Fruit fly (Drosophila melanogaster) whole organism, prepupa: ENCODE measurements around the gene CG14441.

ENCODE experiments used
- Blimp-1 ChIP-seq: fragments of 200-800 bp; sonication (Bioruptor generic); optimal IDR thresholded peaks from 3 replicates; lab custom pipeline; 2017; ENCODE audit warnings: missing biosample characterization, missing genetic modification characterization, mild to moderate bottlenecking, moderate library complexity, missing genetic modification reagents
- CG10631 ChIP-seq: fragments of 200-800 bp; sonication (Bioruptor generic); optimal IDR thresholded peaks from 2 replicates; lab custom pipeline; 2016; ENCODE audit warnings: missing biosample characterization, missing genetic modification characterization
- CG10669 ChIP-seq: fragments of 200-800 bp; sonication (Bioruptor generic); optimal IDR thresholded peaks from 3 replicates; lab custom pipeline; 2018; ENCODE audit warnings: missing biosample characterization, mild to moderate bottlenecking, missing genetic modification characterization, moderate library complexity
- CG11294 ChIP-seq: fragments of 200-800 bp; sonication (Bioruptor generic); IDR thresholded peaks from 2 replicates; pipeline ENCODE4 v1.3.6; 2022; ENCODE audit warnings: missing biosample characterization, missing genetic modification characterization
- CG11902 ChIP-seq: fragments of 200-800 bp; sonication (Bioruptor generic); optimal IDR thresholded peaks from 3 replicates; lab custom pipeline; 2016; ENCODE audit warnings: missing biosample characterization, missing genetic modification characterization
- CG15336 ChIP-seq: fragments of 200-800 bp; sonication (Bioruptor generic); IDR thresholded peaks from 2 replicates; pipeline ENCODE4 v1.3.6; 2022; ENCODE audit warnings: missing biosample characterization, missing genetic modification characterization
- CG1621 ChIP-seq: fragments of 200-800 bp; sonication (Bioruptor generic); optimal IDR thresholded peaks from 3 replicates; lab custom pipeline; 2018; ENCODE audit warnings: missing biosample characterization, mild to moderate bottlenecking, missing genetic modification characterization
- CG16779 ChIP-seq: fragments of 200-800 bp; sonication (Bioruptor generic); optimal IDR thresholded peaks from 3 replicates; lab custom pipeline; 2017; ENCODE audit warnings: missing biosample characterization, mild to moderate bottlenecking, missing genetic modification characterization
- CG31627 ChIP-seq: fragments of 200-800 bp; sonication (Bioruptor generic); optimal IDR thresholded peaks from 3 replicates; lab custom pipeline; 2016; ENCODE audit warnings: missing biosample characterization, missing genetic modification characterization
- CG34406 ChIP-seq: fragments of 200-800 bp; sonication (Bioruptor generic); optimal IDR thresholded peaks from 3 replicates; lab custom pipeline; 2016; ENCODE audit warnings: missing biosample characterization, missing genetic modification characterization
- CG3919 ChIP-seq: fragments of 200-800 bp; sonication (Bioruptor generic); optimal IDR thresholded peaks from 3 replicates; lab custom pipeline; 2016; ENCODE audit warnings: missing biosample characterization, missing genetic modification characterization
- CG4318 ChIP-seq: fragments of 200-800 bp; sonication (Bioruptor generic); optimal IDR thresholded peaks from 3 replicates; lab custom pipeline; 2017; ENCODE audit warnings: missing biosample characterization, mild to moderate bottlenecking, missing genetic modification characterization
- CG6163 ChIP-seq: fragments of 200-800 bp; sonication (Bioruptor generic); IDR thresholded peaks from 3 replicates; pipeline ENCODE4 v1.3.6; 2022; ENCODE audit warnings: missing biosample characterization, missing genetic modification characterization
- CG6276 ChIP-seq: fragments of 200-800 bp; sonication (Bioruptor generic); optimal IDR thresholded peaks from 2 replicates; lab custom pipeline; 2017; ENCODE audit warnings: missing biosample characterization, mild to moderate bottlenecking, missing genetic modification characterization
- CG6808 ChIP-seq: fragments of 200-800 bp; sonication (Bioruptor generic); optimal IDR thresholded peaks from 3 replicates; lab custom pipeline; 2017; ENCODE audit warnings: missing biosample characterization, missing genetic modification characterization, mild to moderate bottlenecking, moderate library complexity, missing genetic modification reagents
- CG6854 ChIP-seq: fragments of 200-800 bp; sonication (Bioruptor generic); optimal IDR thresholded peaks from 2 replicates; lab custom pipeline; 2017; ENCODE audit warnings: missing biosample characterization, mild to moderate bottlenecking, missing genetic modification characterization
- CG8319 ChIP-seq: fragments of 200-800 bp; sonication (Bioruptor generic); optimal IDR thresholded peaks from 3 replicates; lab custom pipeline; 2016; ENCODE audit warnings: missing biosample characterization, missing genetic modification characterization
- CG8632 ChIP-seq: fragments of 200-800 bp; sonication (Bioruptor generic); optimal IDR thresholded peaks from 3 replicates; lab custom pipeline; 2016; ENCODE audit warnings: missing biosample characterization, missing genetic modification characterization
- Eip78C ChIP-seq: fragments of 200-800 bp; sonication (Bioruptor generic); peaks from one replicate; lab custom pipeline; 2016; ENCODE audit warnings: missing biosample characterization, missing genetic modification characterization
- Eip93F ChIP-seq: fragments of 200-800 bp; sonication (Bioruptor generic); optimal IDR thresholded peaks from 2 replicates; lab custom pipeline; 2016; ENCODE audit warnings: missing biosample characterization, mild to moderate bottlenecking, missing genetic modification characterization
- Ets21C ChIP-seq: fragments of 200-800 bp; sonication (Bioruptor generic); optimal IDR thresholded peaks from 3 replicates; lab custom pipeline; 2016; ENCODE audit warnings: missing biosample characterization, missing genetic modification characterization
- Gug ChIP-seq: fragments of 200-800 bp; sonication (Bioruptor generic); IDR thresholded peaks from 2 replicates; pipeline ENCODE4 v1.3.6; 2022; ENCODE audit warnings: missing biosample characterization, missing genetic modification characterization
- Hr38 ChIP-seq: sonication (Bioruptor generic); optimal IDR thresholded peaks from 2 replicates; lab custom pipeline; 2016; ENCODE audit warnings: missing biosample characterization, missing genetic modification characterization
- OdsH ChIP-seq: fragments of 200-800 bp; sonication (Bioruptor generic); optimal IDR thresholded peaks from 3 replicates; lab custom pipeline; 2016; ENCODE audit warnings: missing biosample characterization, missing genetic modification characterization
- Sox102F ChIP-seq: fragments of 200-800 bp; sonication (Bioruptor generic); optimal IDR thresholded peaks from 2 replicates; lab custom pipeline; 2016; ENCODE audit warnings: missing biosample characterization, mild to moderate bottlenecking, missing genetic modification characterization
- Sox14 ChIP-seq: fragments of 200-800 bp; sonication (Bioruptor generic); optimal IDR thresholded peaks from 3 replicates; lab custom pipeline; 2016; ENCODE audit warnings: missing biosample characterization, missing genetic modification characterization
- achi ChIP-seq: fragments of 200-800 bp; sonication (Bioruptor generic); optimal IDR thresholded peaks from 3 replicates; lab custom pipeline; 2016; ENCODE audit warnings: missing biosample characterization, missing genetic modification characterization
- cyc ChIP-seq: fragments of 200-800 bp; sonication (Bioruptor generic); optimal IDR thresholded peaks from 3 replicates; lab custom pipeline; 2016; ENCODE audit warnings: missing biosample characterization, missing genetic modification characterization
- dsx ChIP-seq: fragments of 200-800 bp; optimal IDR thresholded peaks from 3 replicates; lab custom pipeline; 2019; ENCODE audit warnings: missing biosample characterization, mild to moderate bottlenecking, missing genetic modification characterization, moderate library complexity; ENCODE audit not compliant: poor library complexity, severe bottlenecking
- eg ChIP-seq: fragments of 200-800 bp; sonication (Bioruptor generic); IDR thresholded peaks from 3 replicates; pipeline ENCODE4 v1.3.6; 2022; ENCODE audit warnings: missing biosample characterization, missing genetic modification characterization
- fd59A ChIP-seq: fragments of 200-800 bp; sonication (Bioruptor generic); optimal IDR thresholded peaks from 2 replicates; lab custom pipeline; 2017; ENCODE audit warnings: missing biosample characterization, mild to moderate bottlenecking, missing genetic modification characterization, missing genetic modification reagents
- fkh ChIP-seq: fragments of 200-800 bp; sonication (Bioruptor generic); optimal IDR thresholded peaks from 3 replicates; lab custom pipeline; 2017; ENCODE audit warnings: missing biosample characterization, mild to moderate bottlenecking, missing genetic modification characterization, moderate library complexity
- lz ChIP-seq: fragments of 200-800 bp; sonication (Bioruptor generic); optimal IDR thresholded peaks from 3 replicates; lab custom pipeline; 2016; ENCODE audit warnings: missing biosample characterization, missing genetic modification characterization
- net ChIP-seq: fragments of 200-800 bp; sonication (Bioruptor generic); optimal IDR thresholded peaks from 3 replicates; lab custom pipeline; 2016; ENCODE audit warnings: missing biosample characterization, missing genetic modification characterization
- pdm3 ChIP-seq: fragments of 200-800 bp; sonication (Bioruptor generic); optimal IDR thresholded peaks from 3 replicates; lab custom pipeline; 2016; ENCODE audit warnings: missing biosample characterization, missing genetic modification characterization
- ss ChIP-seq, 2 experiments: fragments of 200-800 bp; sonication (Bioruptor generic); optimal IDR thresholded peaks; 2 replicates in 1 of 2; 3 replicates in 1 of 2; lab custom pipeline; 2017 to 2018; ENCODE audit warnings: mild to moderate bottlenecking in 2 of 2, missing biosample characterization in 2 of 2, missing genetic modification characterization in 2 of 2, moderate library complexity in 1 of 2
- vri ChIP-seq: fragments of 200-800 bp; sonication (Bioruptor generic); optimal IDR thresholded peaks from 3 replicates; lab custom pipeline; 2016; ENCODE audit warnings: missing biosample characterization, mild to moderate bottlenecking, missing genetic modification characterization

Gene CG14441

DNA sequence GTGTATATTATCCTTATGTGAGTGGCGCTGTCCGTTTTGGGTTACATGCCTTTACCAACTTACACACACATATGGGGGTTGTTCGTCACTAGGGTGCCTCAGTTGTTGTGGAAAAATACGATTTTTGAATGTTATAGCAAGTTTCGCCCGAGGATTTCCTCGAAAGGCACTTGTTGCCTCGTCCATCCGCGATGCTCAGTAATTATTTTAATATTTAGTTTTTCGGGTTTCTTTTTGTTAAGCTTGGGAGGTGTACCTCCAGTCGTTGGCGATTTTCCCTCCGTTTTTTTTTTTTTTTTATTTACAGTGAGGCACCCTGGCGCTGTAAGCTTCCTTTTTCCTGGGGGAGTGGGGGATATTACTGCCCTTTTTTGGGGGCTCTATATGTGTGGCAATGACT is 2.8 kb upstream of the CG14441 start (continued):
- TF ChIP-seq pdm3 (peak; percentile 80), Gug (peak; percentile 43; the same call in 1 of the 2 replicates), lz (peak; percentile 81), CG34406 (GFP tag; lab: Kevin White, UChicago) (peak; percentile 73), CG4318 (GFP tag; lab: Kevin White, UChicago) (no peak), cyc (GFP tag; lab: Kevin White, UChicago) (peak; percentile 69), achi (GFP tag; lab: Kevin White, UChicago) (peak; percentile 73), OdsH (peak; percentile 80)

- 0 out of 2 replicates have a peak, but pooled peaks have one; percentile 14 for TF ChIP-seq CG15336 (GFP tag; lab: Robert Waterston, UW)
- TF ChIP-seq CG8632 (GFP tag; lab: Kevin White, UChicago) = no peak
- TF ChIP-seq Eip78C (GFP tag; lab: Kevin White, UChicago) = peak; percentile 16
- no peak for TF ChIP-seq CG6163
- no peak for TF ChIP-seq CG6276 (GFP tag; lab: Kevin White, UChicago)
- TF ChIP-seq CG10669 = no peak
- no peak for TF ChIP-seq CG11294 (GFP tag; lab: Robert Waterston, UW)
- TF ChIP-seq fkh (GFP tag; lab: Kevin White, UChicago) = peak; percentile 68
- no peak for TF ChIP-seq Blimp-1 (GFP tag; lab: Kevin White, UChicago)
- TF ChIP-seq OdsH = no peak
- no peak for TF ChIP-seq CG10631 (GFP tag; lab: Kevin White, UChicago)
- no peak for TF ChIP-seq CG8319
- no peak for TF ChIP-seq eg (GFP tag; lab: Robert Waterston, UW)
- TF ChIP-seq CG31627 (GFP tag; lab: Kevin White, UChicago) = no peak
- TF ChIP-seq CG1621 = peak; percentile 40
- no peak for TF ChIP-seq dsx (GFP tag; lab: Kevin White, UChicago)
- TF ChIP-seq CG6854 = peak; percentile 35
- no peak for TF ChIP-seq CG3919
- TF ChIP-seq ss (GFP tag; optimal IDR thresholded peaks at IDR 0.05; lab: Kevin White, UChicago) = peak; percentile 4 to 45
- no peak for TF ChIP-seq Eip93F
- no peak for TF ChIP-seq CG34406 (GFP tag; lab: Kevin White, UChicago)
- TF ChIP-seq net = no peak
- no peak for TF ChIP-seq CG16779 (tag; lab: Kevin White, UChicago)
- no peak for TF ChIP-seq Ets21C (GFP tag; lab: Kevin White, UChicago)
- TF ChIP-seq pdm3 = no peak
- TF ChIP-seq Hr38 (GFP tag; lab: Kevin White, UChicago) = no peak
- no peak for TF ChIP-seq fd59A
- peak; percentile 15 for TF ChIP-seq CG6808 (GFP tag; lab: Kevin White, UChicago)
- no peak for TF ChIP-seq CG11902 (GFP tag; lab: Kevin White, UChicago)
- TF ChIP-seq vri = peak; percentile 30
- no peak for TF ChIP-seq Sox102F (GFP tag; lab: Kevin White, UChicago)
- no peak for TF ChIP-seq Sox14 (GFP tag; lab: Kevin White, UChicago)
- TF ChIP-seq, all 60 proteins: peak for 8
Measured at dm6 chrX:6698248-6698812, 978 bp upstream of the CG14441 start, which contains the start of gene CG14440. CG14440 (minus strand) TSS chrX:6698567.

dm6 chrX:6700263-6700989 is 1.1 kb downstream of the CG14441 start:
- TF ChIP-seq fkh (GFP tag; lab: Kevin White, UChicago) (peak; percentile 80), CG34406 (GFP tag; lab: Kevin White, UChicago) (no peak)
- TF ChIP-seq, all 60 proteins: peak for 1
